Fruit fly (Drosophila melanogaster): ENCODE results near the gene I-t.

Gene I-t

DNA sequence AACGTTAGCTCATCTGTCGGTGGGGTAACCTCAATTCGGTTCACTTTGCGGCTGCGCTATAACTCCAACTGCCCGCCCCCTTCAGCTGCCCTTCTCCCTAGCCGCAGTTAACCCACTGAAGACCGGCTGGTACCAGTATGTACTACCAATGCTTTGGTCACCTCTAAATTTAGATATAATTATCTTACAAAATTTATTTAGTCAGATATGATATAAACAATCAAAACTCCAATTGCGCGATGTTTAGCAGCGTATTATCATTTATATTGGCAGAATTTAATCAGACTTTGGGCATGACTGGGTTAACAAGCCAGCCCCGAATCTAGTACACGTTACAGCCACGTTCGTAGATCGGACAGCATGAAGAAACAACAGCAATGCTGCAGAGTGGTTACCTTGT, 42.1 kb upstream of the I-t start (continued):
- no peak for TF ChIP-seq knrl (GFP tag; IDR thresholded peaks at IDR 0.05; ENCODE audit: partially characterized antibody)
- TF ChIP-seq bbx (GFP tag; IDR thresholded peaks at IDR 0.05; ENCODE audit: partially characterized antibody): no peak
- TF ChIP-seq Lim3 (GFP tag; IDR thresholded peaks at IDR 0.05): 0 out of 2 replicates have a peak, but pooled peaks have one; percentile 13
- TF ChIP-seq NC2α (GFP tag; optimal IDR thresholded peaks at IDR 0.05): no peak
- peak; percentile 25 for TF ChIP-seq Meics (GFP tag; optimal IDR thresholded peaks at IDR 0.05)
- TF ChIP-seq grn (GFP tag; optimal IDR thresholded peaks at IDR 0.05): no peak
- TF ChIP-seq HLH54F (GFP tag; optimal IDR thresholded peaks at IDR 0.05): no peak
- TF ChIP-seq da (GFP tag; optimal IDR thresholded peaks at IDR 0.05): no peak
- TF ChIP-seq CG13296 (GFP tag; optimal IDR thresholded peaks at IDR 0.05): peak; percentile 51
- TF ChIP-seq CG11696 (GFP tag; IDR thresholded peaks at IDR 0.05): no peak
- TF ChIP-seq CG10274 (GFP tag; optimal IDR thresholded peaks at IDR 0.05): no peak
- TF ChIP-seq z (GFP tag; IDR thresholded peaks at IDR 0.05): no peak
- TF ChIP-seq TFAM (GFP tag; optimal IDR thresholded peaks at IDR 0.05): no peak
- TF ChIP-seq Bteb2 (GFP tag; optimal IDR thresholded peaks at IDR 0.05): no peak
- TF ChIP-seq CTCF (GFP tag; optimal IDR thresholded peaks at IDR 0.05): peak; percentile 10
- peak; percentile 52; the same call in 2 of the 3 replicates for TF ChIP-seq CG14050 (GFP tag; IDR thresholded peaks at IDR 0.05)
- TF ChIP-seq bcd (GFP tag; optimal IDR thresholded peaks at IDR 0.05): peak; percentile 12
- TF ChIP-seq CG13894 (tag; optimal IDR thresholded peaks at IDR 0.05): no peak
- TF ChIP-seq mld (GFP tag; IDR thresholded peaks at IDR 0.05; ENCODE audit: partially characterized antibody): no peak
- TF ChIP-seq wdn (GFP tag; IDR thresholded peaks at IDR 0.05): no peak
- TF ChIP-seq pb (GFP tag; optimal IDR thresholded peaks at IDR 0.05): no peak
- no peak for TF ChIP-seq Gug (GFP tag; IDR thresholded peaks at IDR 0.05)
- peak; percentile 70 for TF ChIP-seq CG18262 (tag; optimal IDR thresholded peaks at IDR 0.05)
- TF ChIP-seq CG10147 (GFP tag; optimal IDR thresholded peaks at IDR 0.05): peak; percentile 57
- peak; percentile 70 for TF ChIP-seq Fer1 (GFP tag; optimal IDR thresholded peaks at IDR 0.05)
- peak; percentile 27 for TF ChIP-seq Xbp1 (GFP tag; optimal IDR thresholded peaks at IDR 0.05)
- TF ChIP-seq Kr (GFP tag; optimal IDR thresholded peaks at IDR 0.05): no peak
- TF ChIP-seq sqz (GFP tag; optimal IDR thresholded peaks at IDR 0.05): peak; percentile 3
- TF ChIP-seq HHEX (GFP tag; optimal IDR thresholded peaks at IDR 0.05): peak; percentile 38
- TF ChIP-seq Lhr (GFP tag; optimal IDR thresholded peaks at IDR 0.05): no peak
- no peak for TF ChIP-seq CG15073 (GFP tag; optimal IDR thresholded peaks at IDR 0.05)
- TF ChIP-seq unpg (GFP tag; optimal IDR thresholded peaks at IDR 0.05): peak; percentile 61
- TF ChIP-seq CG14667 (GFP tag; IDR thresholded peaks at IDR 0.05): no peak
- TF ChIP-seq CG17361 (GFP tag; IDR thresholded peaks at IDR 0.05): 0 out of 3 replicates have a peak, but pooled peaks have one; percentile 38
- peak; percentile 51 for TF ChIP-seq Asciz (GFP tag; optimal IDR thresholded peaks at IDR 0.05)
- no peak for TF ChIP-seq nom (GFP tag; optimal IDR thresholded peaks at IDR 0.05)
- TF ChIP-seq chinmo (GFP tag; IDR thresholded peaks at IDR 0.05; ENCODE audit: partially characterized antibody): no peak
- no peak for TF ChIP-seq Sry-β (GFP tag; optimal IDR thresholded peaks at IDR 0.05)
- no peak for TF ChIP-seq twi (tag; optimal IDR thresholded peaks at IDR 0.05)
- TF ChIP-seq CG12071 (GFP tag; optimal IDR thresholded peaks at IDR 0.05): peak; percentile 54
- peak; percentile 38 for TF ChIP-seq run (tag; optimal IDR thresholded peaks at IDR 0.05)
- TF ChIP-seq sug (tag; optimal IDR thresholded peaks at IDR 0.05): peak; percentile 11
- TF ChIP-seq sna (GFP tag; IDR thresholded peaks at IDR 0.05; ENCODE audit: partially characterized antibody): no peak
- no peak for TF ChIP-seq wor (GFP tag; IDR thresholded peaks at IDR 0.05)
- no peak for TF ChIP-seq pum (GFP tag; optimal IDR thresholded peaks at IDR 0.05)
- no peak for TF ChIP-seq vfl (GFP tag; optimal IDR thresholded peaks at IDR 0.05)
- TF ChIP-seq zfh2 (GFP tag; optimal IDR thresholded peaks at IDR 0.05): no peak
- peak; percentile 48; the same call in 1 of the 3 replicates for TF ChIP-seq ase (GFP tag; IDR thresholded peaks at IDR 0.05)
- TF ChIP-seq Dll (GFP tag; IDR thresholded peaks at IDR 0.05; ENCODE audit: partially characterized antibody): no peak
- peak; percentile 20; the same call in 1 of the 2 replicates for TF ChIP-seq dimm (GFP tag; IDR thresholded peaks at IDR 0.05)
- no peak for TF ChIP-seq CG9797 (GFP tag; optimal IDR thresholded peaks at IDR 0.05)
